Worm (Caenorhabditis elegans) whole organism, L2 larva: ENCODE data around the gene lin-14.

ENCODE experiments used
- C34F6.9 ChIP-seq: fragments of 150-350 bp; optimal IDR thresholded peaks from 2 replicates; lab custom pipeline; 2014; ENCODE audit warnings: missing biosample characterization, missing genetic modification characterization
- F13H6.1 ChIP-seq: sonication (generic microtip); optimal IDR thresholded peaks from 2 replicates; lab custom pipeline; 2016; ENCODE audit warnings: missing genetic modification characterization, missing compliant biosample characterization
- Y55F3AM.14 ChIP-seq: fragments of 200-800 bp; sonication (Bioruptor generic); optimal IDR thresholded peaks from 2 replicates; lab custom pipeline; 2018; ENCODE audit warnings: mild to moderate bottlenecking, missing genetic modification characterization, missing compliant biosample characterization
- ZK546.5 ChIP-seq: sonication (generic microtip); optimal IDR thresholded peaks from 2 replicates; lab custom pipeline; 2017; ENCODE audit warnings: missing biosample characterization, missing genetic modification characterization
- alr-1 ChIP-seq: fragments of 150-350 bp; optimal IDR thresholded peaks from 2 replicates; lab custom pipeline; 2014; ENCODE audit warnings: missing biosample characterization, missing genetic modification characterization
- aly-2 ChIP-seq: fragments of 150-350 bp; optimal IDR thresholded peaks from 2 replicates; lab custom pipeline; 2014; ENCODE audit warnings: missing biosample characterization, missing genetic modification characterization
- ama-1 ChIP-seq: fragments of 150-350 bp; optimal IDR thresholded peaks from 2 replicates; lab custom pipeline; 2018; ENCODE audit warnings: inconsistent platforms
- blmp-1 ChIP-seq: sonication (generic microtip); optimal IDR thresholded peaks from 2 replicates; lab custom pipeline; 2017; ENCODE audit warnings: missing genetic modification characterization, mild to moderate bottlenecking, missing compliant biosample characterization, antibody characterized with exemption, moderate library complexity; ENCODE audit not compliant: insufficient read depth
- crh-2 ChIP-seq: sonication (generic microtip); optimal IDR thresholded peaks from 2 replicates; lab custom pipeline; 2017; ENCODE audit warnings: missing biosample characterization, missing genetic modification characterization
- dmd-4 ChIP-seq: sonication (generic microtip); optimal IDR thresholded peaks from 2 replicates; lab custom pipeline; 2017; ENCODE audit warnings: missing biosample characterization, missing genetic modification characterization
- egl-27 ChIP-seq: sonication (generic microtip); optimal IDR thresholded peaks from 3 replicates; lab custom pipeline; 2017; ENCODE audit warnings: missing biosample characterization, missing genetic modification reagents, missing genetic modification characterization
- elt-1 ChIP-seq: fragments of 150-350 bp; optimal IDR thresholded peaks from 2 replicates; lab custom pipeline; 2014; ENCODE audit warnings: missing biosample characterization, missing genetic modification characterization
- fos-1 ChIP-seq: fragments of 150-350 bp; optimal IDR thresholded peaks from 2 replicates; lab custom pipeline; 2014; ENCODE audit warnings: missing biosample characterization, missing genetic modification characterization
- gmeb-1 ChIP-seq: fragments of 150-350 bp; optimal IDR thresholded peaks from 2 replicates; lab custom pipeline; 2014; ENCODE audit warnings: missing biosample characterization, missing genetic modification characterization
- lin-11 ChIP-seq: fragments of 150-350 bp; sonication (generic microtip); optimal IDR thresholded peaks from 2 replicates; lab custom pipeline; 2014; ENCODE audit warnings: missing biosample characterization, missing genetic modification characterization, inconsistent platforms, mixed read lengths
- mab-5 ChIP-seq: fragments of 150-350 bp; optimal IDR thresholded peaks from 2 replicates; lab custom pipeline; 2014; ENCODE audit warnings: missing biosample characterization, missing genetic modification characterization
- mdl-1 ChIP-seq, 2 experiments: fragments of 150-350 bp in 1 of 2; sonication (generic microtip) in 1 of 2; optimal IDR thresholded peaks; 2 replicates each; lab custom pipeline; 2017; ENCODE audit warnings: missing biosample characterization in 2 of 2, missing genetic modification characterization in 2 of 2
- nhr-10 ChIP-seq: sonication (generic microtip); optimal IDR thresholded peaks from 2 replicates; lab custom pipeline; 2017; ENCODE audit warnings: missing biosample characterization, missing genetic modification characterization
- nhr-12 ChIP-seq: fragments of 150-350 bp; optimal IDR thresholded peaks from 2 replicates; lab custom pipeline; 2014; ENCODE audit warnings: missing biosample characterization, missing genetic modification characterization
- nhr-129 ChIP-seq: fragments of 150-350 bp; optimal IDR thresholded peaks from 2 replicates; lab custom pipeline; 2014; ENCODE audit warnings: missing biosample characterization, missing genetic modification characterization
- nhr-21 ChIP-seq: fragments of 150-350 bp; optimal IDR thresholded peaks from 2 replicates; lab custom pipeline; 2014; ENCODE audit warnings: missing biosample characterization, missing genetic modification characterization
- nhr-23 ChIP-seq: fragments of 150-350 bp; optimal IDR thresholded peaks from 2 replicates; lab custom pipeline; 2014; ENCODE audit warnings: missing biosample characterization, missing genetic modification reagents, missing genetic modification characterization
- nhr-25 ChIP-seq: fragments of 150-350 bp; sonication (generic microtip); optimal IDR thresholded peaks from 3 replicates; lab custom pipeline; 2014; ENCODE audit warnings: missing biosample characterization, missing genetic modification characterization
- nhr-77 ChIP-seq: fragments of 150-350 bp; optimal IDR thresholded peaks from 2 replicates; lab custom pipeline; 2014; ENCODE audit warnings: missing biosample characterization, missing genetic modification characterization
- sem-4 ChIP-seq: fragments of 150-350 bp; optimal IDR thresholded peaks from 2 replicates; lab custom pipeline; 2014; ENCODE audit warnings: missing biosample characterization, missing genetic modification reagents, missing genetic modification characterization
- skn-1 ChIP-seq: sonication (generic microtip); optimal IDR thresholded peaks from 2 replicates; lab custom pipeline; 2017; ENCODE audit warnings: missing biosample characterization, missing genetic modification characterization
- sma-3 ChIP-seq: sonication (generic microtip); optimal IDR thresholded peaks from 2 replicates; lab custom pipeline; 2016; ENCODE audit warnings: missing genetic modification reagents, missing genetic modification characterization, missing compliant biosample characterization
- sma-9 ChIP-seq, 2 experiments: fragments of 150-350 bp in 1 of 2; sonication (generic microtip) in 1 of 2; optimal IDR thresholded peaks; 2 replicates each; lab custom pipeline; 2014 to 2016; ENCODE audit warnings: missing genetic modification characterization in 2 of 2, mild to moderate bottlenecking in 1 of 2, missing biosample characterization in 1 of 2, missing compliant biosample characterization in 1 of 2, missing genetic modification reagents in 1 of 2, moderate library complexity in 1 of 2
- unc-39 ChIP-seq: fragments of 150-350 bp; optimal IDR thresholded peaks from 2 replicates; lab custom pipeline; 2014; ENCODE audit warnings: missing biosample characterization, missing genetic modification characterization
- zag-1 ChIP-seq: fragments of 150-350 bp; optimal IDR thresholded peaks from 2 replicates; lab custom pipeline; 2014; ENCODE audit warnings: missing biosample characterization, missing genetic modification characterization

lin-14 gene

ce11 chrX:11446535-11446934 lies 18.8 kb upstream of the lin-14 start, which contains the start of gene igeg-2:
igeg-2 (minus strand) TSS chrX:11446635.
- TF ChIP-seq egl-27: no peak
- no peak for TF ChIP-seq Y55F3AM.14 (GFP tag; lab: Kevin White, UChicago)
- TF ChIP-seq, all 48 proteins: peak for 0

ce11 chrX:11447695-11448094 lies 17.7 kb upstream of the lin-14 start:
- peak; percentile 32 for TF ChIP-seq nhr-129 (tag; lab: Kevin White, UChicago)
- TF ChIP-seq gmeb-1: peak; percentile 12
- TF ChIP-seq crh-2: peak; percentile 41
- TF ChIP-seq F13H6.1 (tag; lab: Kevin White, UChicago): peak; percentile 44
- TF ChIP-seq aly-2 (tag; lab: Kevin White, UChicago): no peak
- TF ChIP-seq sma-9 (GFP tag; optimal IDR thresholded peaks at IDR 0.05; lab: Kevin White, UChicago): peak; percentile 64
- no peak for TF ChIP-seq sma-9 (tag; optimal IDR thresholded peaks at IDR 0.05; lab: Kevin White, UChicago)
- peak; percentile 72 for TF ChIP-seq fos-1 (tag; lab: Kevin White, UChicago)
- TF ChIP-seq elt-1: no peak
- TF ChIP-seq nhr-12 (tag; lab: Kevin White, UChicago): no peak

- peak; percentile 26 for TF ChIP-seq fos-1 (tag; lab: Kevin White, UChicago)
- peak; percentile 58 for TF ChIP-seq sma-9 (GFP tag; optimal IDR thresholded peaks at IDR 0.05; lab: Kevin White, UChicago)
- no peak for TF ChIP-seq sma-9 (tag; optimal IDR thresholded peaks at IDR 0.05; lab: Kevin White, UChicago)
- TF ChIP-seq C34F6.9 (tag; lab: Kevin White, UChicago): no peak
- peak; percentile 37 for TF ChIP-seq sma-3 (GFP tag; lab: Kevin White, UChicago)
- no peak for TF ChIP-seq ZK546.5 (tag; lab: Kevin White, UChicago)
These were observed 15.1 kb upstream of the lin-14 start for ce11 chrX:11450261-11450660.

- no peak for TF ChIP-seq lin-11
- TF ChIP-seq alr-1 (tag; lab: Kevin White, UChicago): no peak
- TF ChIP-seq nhr-12 (tag; lab: Kevin White, UChicago): no peak
- no peak for TF ChIP-seq Y55F3AM.14 (GFP tag; lab: Kevin White, UChicago)
- no peak for TF ChIP-seq egl-27
- TF ChIP-seq nhr-25 (tag; lab: Kevin White, UChicago): peak; percentile 56
- peak; percentile 10 for TF ChIP-seq sem-4 (tag; lab: Kevin White, UChicago)
- no peak for TF ChIP-seq nhr-23 (tag; lab: Kevin White, UChicago)
- no peak for TF ChIP-seq mab-5 (tag; lab: Kevin White, UChicago)
These were observed 13.0 kb upstream of the lin-14 start for ce11 chrX:11452316-11452715.

ce11 chrX:11454231-11454630 lies 11.1 kb upstream of the lin-14 start, which contains the start of gene F48C5.2:
F48C5.2 (minus strand) TSS chrX:11454331.
- TF ChIP-seq alr-1 (tag; lab: Kevin White, UChicago) (no peak), ZK546.5 (tag; lab: Kevin White, UChicago) (no peak), nhr-25 (tag; lab: Kevin White, UChicago) (peak; percentile 13), egl-27 (no peak), zag-1 (no peak), nhr-10 (tag; lab: Kevin White, UChicago) (no peak)

ce11 chrX:11456665-11457064 lies 8.7 kb upstream of the lin-14 start:
- TF ChIP-seq nhr-21 (no peak), nhr-77 (tag; lab: Kevin White, UChicago) (no peak), elt-1 (no peak), gmeb-1 (no peak), nhr-25 (tag; lab: Kevin White, UChicago) (no peak), skn-1 (tag; lab: Kevin White, UChicago) (no peak), nhr-10 (tag; lab: Kevin White, UChicago) (no peak), ama-1 (no peak), sem-4 (tag; lab: Kevin White, UChicago) (no peak), alr-1 (tag; lab: Kevin White, UChicago) (no peak), zag-1 (no peak), dmd-4 (tag; lab: Kevin White, UChicago) (no peak), unc-39 (tag; lab: Kevin White, UChicago) (no peak)

ce11 chrX:11461545-11461944 lies 3.8 kb upstream of the lin-14 start:
- peak; percentile 13 for TF ChIP-seq fos-1 (tag; lab: Kevin White, UChicago)
- no peak for TF ChIP-seq mab-5 (tag; lab: Kevin White, UChicago)
- peak; percentile 91 for TF ChIP-seq blmp-1 (tag; lab: Kevin White, UChicago)
- peak in 1 of 2 experiments; percentile 5 for TF ChIP-seq mdl-1 (tag; optimal IDR thresholded peaks at IDR 0.05; lab: Kevin White, UChicago)
- TF ChIP-seq egl-27: no peak
